Worm (Caenorhabditis elegans) whole organism, L4/young adult: ENCODE results near the gene cpf-2.

Experiments
- W03F9.2 ChIP-seq: fragments of 150-350 bp; optimal IDR thresholded peaks from 2 replicates; lab custom pipeline; 2014; ENCODE audit warnings: missing biosample characterization, missing genetic modification characterization
- him-1 ChIP-seq: sonication (generic microtip); optimal IDR thresholded peaks from 2 replicates; lab custom pipeline; 2016; ENCODE audit warnings: missing genotype, missing genetic modification reagents, missing genetic modification characterization, missing compliant biosample characterization

DNA sequence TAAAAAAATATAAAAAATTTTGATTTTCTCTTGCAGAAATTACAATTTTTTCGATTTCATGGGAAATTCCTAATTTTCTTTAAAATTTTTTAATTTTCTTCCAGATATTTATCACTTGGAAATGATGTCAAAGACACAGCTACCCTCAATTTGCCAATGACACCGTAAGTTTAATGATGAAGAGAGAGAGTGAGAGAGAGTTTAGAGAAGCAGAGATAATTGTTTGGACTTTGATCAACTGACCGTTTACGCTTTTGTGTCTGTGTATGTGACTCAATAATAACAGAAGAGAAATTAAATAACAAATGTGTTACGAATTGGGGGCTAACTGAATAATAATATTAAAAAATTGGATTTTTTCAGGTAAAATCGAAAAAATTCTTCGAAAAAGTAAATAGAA lies 41.9 kb upstream of the cpf-2 start:
- TF ChIP-seq W03F9.2 (tag; lab: Kevin White, UChicago): no peak
- no peak for TF ChIP-seq him-1
